Worm (Caenorhabditis elegans): ENCODE results near the gene fut-6.
A peak's percentile ranks its signal among the peaks of the same experiment; 100 is the strongest.

The fut-6 gene

DNA sequence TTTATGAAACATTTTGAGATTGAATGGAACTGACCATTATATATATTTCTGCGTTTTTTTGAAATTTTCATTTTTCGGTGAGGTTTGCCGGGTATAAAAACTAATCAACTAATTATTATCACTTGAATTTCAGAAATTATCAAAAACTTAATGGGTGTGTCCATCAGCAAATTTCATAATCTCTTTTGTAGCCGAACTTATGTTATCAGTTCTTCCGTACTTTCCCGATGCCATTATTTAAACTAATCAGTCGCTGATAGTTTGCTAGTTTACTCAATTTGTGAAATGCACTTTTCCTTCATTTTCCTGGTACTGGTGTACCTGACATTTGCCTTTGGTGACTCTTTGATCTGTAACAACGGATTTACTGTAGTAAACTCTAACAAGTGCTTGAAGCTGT lies 18.5 kb upstream of the fut-6 start:
- TF ChIP-seq hlh-26 (GFP tag; conservative IDR thresholded peaks at IDR 0.05): no peak
- peak; percentile 74 for TF ChIP-seq nhr-80 (tag; optimal IDR thresholded peaks at IDR 0.05)
- no peak for TF ChIP-seq pha-4 (tag; optimal IDR thresholded peaks at IDR 0.05)
- TF ChIP-seq lin-26 (GFP tag; IDR thresholded peaks at IDR 0.05): no peak
- no peak for TF ChIP-seq Y67H2A.10 (GFP tag; conservative IDR thresholded peaks at IDR 0.05)
- no peak for TF ChIP-seq ztf-28 (GFP tag; IDR thresholded peaks at IDR 0.05)
- TF ChIP-seq lin-40 (tag; optimal IDR thresholded peaks at IDR 0.05): no peak
- TF ChIP-seq chd-7 (tag; optimal IDR thresholded peaks at IDR 0.05): no peak

DNA sequence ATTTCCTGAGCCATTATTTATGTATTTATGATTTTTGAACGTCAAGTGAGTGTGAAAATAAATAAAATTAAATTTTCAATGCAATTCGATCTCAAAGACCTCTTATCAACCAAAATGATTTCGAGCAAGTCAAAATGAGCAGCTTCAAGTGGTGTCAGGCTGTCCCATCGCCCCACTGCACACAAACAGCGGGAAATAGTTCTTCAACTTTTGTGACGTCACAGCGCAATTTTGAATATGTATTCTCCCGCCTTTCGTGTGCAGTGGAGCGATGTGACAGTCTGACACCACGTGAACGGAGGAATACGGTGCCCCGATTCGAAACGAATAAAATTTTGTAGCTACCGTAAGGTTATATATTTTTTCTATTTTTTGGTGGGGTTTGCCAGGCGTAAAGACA lies 17.9 kb upstream of the fut-6 start:
- TF ChIP-seq hmg-1.2 (GFP tag; IDR thresholded peaks at IDR 0.05): no peak
- no peak for TF ChIP-seq Y56A3A.18 (GFP tag; IDR thresholded peaks at IDR 0.05)
- no peak for TF ChIP-seq attf-3 (GFP tag; conservative IDR thresholded peaks at IDR 0.05)
- no peak for TF ChIP-seq atf-7 (tag; optimal IDR thresholded peaks at IDR 0.05)
- no peak for TF ChIP-seq rcor-1 (GFP tag; IDR thresholded peaks at IDR 0.05)
- TF ChIP-seq athp-1 (tag; optimal IDR thresholded peaks at IDR 0.05): no peak
- no peak for TF ChIP-seq rpc-1 (optimal IDR thresholded peaks at IDR 0.05)
- no peak for TF ChIP-seq rpc-1 (tag; optimal IDR thresholded peaks at IDR 0.05)
- TF ChIP-seq ceh-27 (GFP tag; optimal IDR thresholded peaks at IDR 0.05): no peak
- no peak for TF ChIP-seq dpff-1 (tag; optimal IDR thresholded peaks at IDR 0.05)
- TF ChIP-seq pbrm-1 (GFP tag; IDR thresholded peaks at IDR 0.05): no peak
- TF ChIP-seq cebp-1 (GFP tag; IDR thresholded peaks at IDR 0.05): no peak
- TF ChIP-seq cebp-1 (tag; optimal IDR thresholded peaks at IDR 0.05): no peak
- no peak for TF ChIP-seq zfh-2 (GFP tag; conservative IDR thresholded peaks at IDR 0.05)
- no peak for TF ChIP-seq ceh-40 (GFP tag; IDR thresholded peaks at IDR 0.05)

DNA sequence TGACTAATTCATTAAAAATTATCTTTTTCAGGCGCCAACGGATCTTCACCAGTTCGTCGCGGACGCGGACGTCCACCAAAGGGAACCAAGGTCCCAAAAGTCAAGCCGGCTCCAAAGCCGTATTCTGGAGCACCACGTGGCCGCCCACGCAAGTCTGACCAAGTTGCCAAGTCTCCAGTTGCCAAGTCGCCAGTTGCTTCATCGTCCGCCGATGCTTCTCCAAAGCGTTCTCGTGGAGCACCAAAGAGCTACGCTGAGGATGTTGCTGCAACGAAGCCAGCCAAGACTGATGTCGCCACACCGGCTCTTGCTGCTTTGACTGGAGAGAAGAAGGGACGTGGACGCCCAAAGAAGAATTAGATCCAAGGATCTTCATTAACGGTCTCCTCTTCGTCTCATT lies 17.5 kb upstream of the fut-6 start:
- TF ChIP-seq zfh-2 (GFP tag; conservative IDR thresholded peaks at IDR 0.05) (peak; percentile 64), hmg-1.2 (GFP tag; IDR thresholded peaks at IDR 0.05) (no peak)

DNA sequence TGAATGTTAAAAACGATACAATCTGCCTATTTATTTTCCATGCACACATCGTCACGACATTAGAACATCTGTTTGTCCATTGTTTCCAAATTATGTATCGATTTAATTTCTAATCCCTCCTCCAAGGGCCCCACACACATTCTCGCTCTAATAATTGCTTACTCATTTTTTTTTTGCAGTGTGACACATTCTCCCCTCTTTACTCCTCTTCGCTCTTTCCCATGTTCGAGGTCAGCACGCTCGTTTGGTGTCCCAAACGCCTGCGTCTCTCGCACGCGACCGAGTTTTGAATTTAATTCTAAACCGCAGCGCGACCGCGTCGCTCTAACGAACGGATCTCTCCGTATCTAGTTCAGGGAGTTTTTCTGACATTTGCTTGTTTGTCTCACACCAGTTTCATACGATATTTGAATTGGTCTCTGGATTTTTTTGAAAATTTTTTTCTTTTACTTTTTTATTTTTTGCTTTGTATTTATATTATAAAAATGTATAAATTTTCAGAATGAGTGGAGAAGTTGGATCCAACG lies 16.9 kb upstream of the fut-6 start, which contains the start of the genes clec-140 and hmg-11:
Gene clec-140, plus strand, starts transcription at position 477 of the 527 bp plus-strand sequence.
Gene hmg-11, plus strand, starts transcription at position 502 of the 527 bp plus-strand sequence.
- TF ChIP-seq egl-18 (GFP tag; IDR thresholded peaks at IDR 0.05): no peak
- no peak for TF ChIP-seq rpc-1 (optimal IDR thresholded peaks at IDR 0.05)
- no peak for TF ChIP-seq rpc-1 (tag; optimal IDR thresholded peaks at IDR 0.05)
- peak; percentile 7 for TF ChIP-seq die-1 (tag; optimal IDR thresholded peaks at IDR 0.05)
- no peak for TF ChIP-seq tlf-1 (GFP tag; optimal IDR thresholded peaks at IDR 0.05)
- peak; percentile 66 for TF ChIP-seq dox-1 (GFP tag; IDR thresholded peaks at IDR 0.05)
- 0 out of 2 replicates have a peak, but pooled peaks have one; percentile 25 for TF ChIP-seq attf-3 (GFP tag; conservative IDR thresholded peaks at IDR 0.05)
- no peak for TF ChIP-seq let-526 (GFP tag; IDR thresholded peaks at IDR 0.05)
- no peak for TF ChIP-seq C06A6.2 (GFP tag; conservative IDR thresholded peaks at IDR 0.05)
- TF ChIP-seq F52B5.7 (tag; optimal IDR thresholded peaks at IDR 0.05): no peak
- 0 out of 2 replicates have a peak, but pooled peaks have one; percentile 33 for TF ChIP-seq mcd-1 (GFP tag; IDR thresholded peaks at IDR 0.05)
- peak; percentile 77 for TF ChIP-seq nhr-80 (tag; optimal IDR thresholded peaks at IDR 0.05)
- TF ChIP-seq madf-3 (GFP tag; IDR thresholded peaks at IDR 0.05): 0 out of 2 replicates have a peak, but pooled peaks have one; percentile 29
- TF ChIP-seq F37B4.10 (GFP tag; IDR thresholded peaks at IDR 0.05): no peak
- 0 out of 2 replicates have a peak, but pooled peaks have one; percentile 31 for TF ChIP-seq zfh-2 (GFP tag; conservative IDR thresholded peaks at IDR 0.05)
- TF ChIP-seq attf-5 (GFP tag; optimal IDR thresholded peaks at IDR 0.05): peak; percentile 70
- 0 out of 2 replicates have a peak, but pooled peaks have one; percentile 33 for TF ChIP-seq egl-44 (GFP tag; IDR thresholded peaks at IDR 0.05)
